Fruit fly (Drosophila melanogaster): ENCODE results near the gene CG17030.

dm6 chr3L:4992126-4992525 is 11.6 kb upstream of the CG17030 start:
- TF ChIP-seq Nf-YC (tag; optimal IDR thresholded peaks at IDR 0.05) (no peak), grau (tag; optimal IDR thresholded peaks at IDR 0.05) (no peak), kah (GFP tag; optimal IDR thresholded peaks at IDR 0.05) (no peak), jigr1 (GFP tag; IDR thresholded peaks at IDR 0.05) (no peak), ftz-f1 (GFP tag; optimal IDR thresholded peaks at IDR 0.05) (no peak), insv (GFP tag; optimal IDR thresholded peaks at IDR 0.05) (no peak), CG11560 (tag; IDR thresholded peaks at IDR 0.05) (no peak)

Measured in whole organism, embryonic.